Fruit fly (Drosophila melanogaster) whole organism, embryonic: ENCODE results near the gene eIF4H2.

Source experiments
- Blimp-1 ChIP-seq: fragments of 200-800 bp; sonication (Bioruptor generic); optimal IDR thresholded peaks from 3 replicates; lab custom pipeline; 2018; ENCODE audit warnings: missing biosample characterization, missing genetic modification characterization, mild to moderate bottlenecking, moderate library complexity, missing genetic modification reagents
- BtbVII ChIP-seq: fragments of 200-800 bp; sonication (Bioruptor generic); optimal IDR thresholded peaks from 3 replicates; lab custom pipeline; 2017; ENCODE audit warnings: missing biosample characterization, mild to moderate bottlenecking, missing genetic modification characterization
- CG10959 ChIP-seq: fragments of 200-800 bp; sonication (Bioruptor generic); IDR thresholded peaks from 2 replicates; pipeline ENCODE4 v1.3.6; 2022; ENCODE audit warnings: missing biosample characterization, missing genetic modification characterization
- CG11504 ChIP-seq: fragments of 200-800 bp; sonication (Bioruptor generic); optimal IDR thresholded peaks from 3 replicates; lab custom pipeline; 2019; ENCODE audit warnings: missing biosample characterization, mild to moderate bottlenecking, missing genetic modification characterization, moderate library complexity
- CG12236 ChIP-seq: fragments of 200-800 bp; sonication (Bioruptor generic); optimal IDR thresholded peaks from 2 replicates; lab custom pipeline; 2016; ENCODE audit warnings: missing biosample characterization, missing genetic modification characterization
- CG17359 ChIP-seq: fragments of 200-800 bp; sonication (Bioruptor generic); optimal IDR thresholded peaks from 3 replicates; lab custom pipeline; 2018; ENCODE audit warnings: missing biosample characterization, mild to moderate bottlenecking, missing genetic modification characterization, moderate library complexity
- CG17361 ChIP-seq: fragments of 200-800 bp; sonication (Bioruptor generic); IDR thresholded peaks from 3 replicates; pipeline ENCODE4 v1.3.6; 2022; ENCODE audit warnings: missing biosample characterization, missing genetic modification characterization
- CG18262 ChIP-seq: fragments of 200-800 bp; optimal IDR thresholded peaks from 3 replicates; lab custom pipeline; 2019; ENCODE audit warnings: missing biosample characterization, mild to moderate bottlenecking, missing genetic modification characterization, moderate library complexity
- CG2199 ChIP-seq: fragments of 200-800 bp; sonication (Bioruptor generic); IDR thresholded peaks from 3 replicates; pipeline ENCODE4 v1.3.6; 2022; ENCODE audit warnings: missing biosample characterization, missing genetic modification characterization
- CG30020 ChIP-seq: fragments of 200-800 bp; optimal IDR thresholded peaks from 2 replicates; lab custom pipeline; 2019; ENCODE audit warnings: missing biosample characterization, mild to moderate bottlenecking, missing genetic modification characterization, moderate library complexity
- CG3281 ChIP-seq: fragments of 200-800 bp; sonication (Bioruptor generic); optimal IDR thresholded peaks from 3 replicates; lab custom pipeline; 2017; ENCODE audit warnings: missing biosample characterization, mild to moderate bottlenecking, missing genetic modification characterization
- CG3995 ChIP-seq: fragments of 200-800 bp; sonication (Bioruptor generic); optimal IDR thresholded peaks from 3 replicates; lab custom pipeline; 2016; ENCODE audit warnings: missing biosample characterization, missing genetic modification characterization
- CG5180 ChIP-seq: fragments of 200-800 bp; sonication (Bioruptor generic); optimal IDR thresholded peaks from 3 replicates; lab custom pipeline; 2017; ENCODE audit warnings: missing biosample characterization, missing genetic modification characterization, mild to moderate bottlenecking, moderate library complexity, missing genetic modification reagents
- CG5953 ChIP-seq: fragments of 200-800 bp; sonication (Bioruptor generic); IDR thresholded peaks from 2 replicates; pipeline ENCODE4 v1.3.6; 2022; ENCODE audit warnings: missing biosample characterization, missing genetic modification characterization
- CG8944 ChIP-seq: fragments of 200-800 bp; sonication (Bioruptor generic); optimal IDR thresholded peaks from 3 replicates; lab custom pipeline; 2016; ENCODE audit warnings: missing biosample characterization, missing genetic modification characterization
- CG9727 ChIP-seq: fragments of 200-800 bp; sonication (Bioruptor generic); optimal IDR thresholded peaks from 3 replicates; lab custom pipeline; 2017; ENCODE audit warnings: missing biosample characterization, mild to moderate bottlenecking, missing genetic modification characterization
- CHES-1-like ChIP-seq: fragments of 200-800 bp; sonication (Bioruptor generic); optimal IDR thresholded peaks from 2 replicates; lab custom pipeline; 2016; ENCODE audit warnings: missing biosample characterization, missing genetic modification characterization
- CTCF ChIP-seq: fragments of 200-800 bp; sonication (Bioruptor generic); optimal IDR thresholded peaks from 2 replicates; lab custom pipeline; 2017; ENCODE audit warnings: missing biosample characterization, mild to moderate bottlenecking, missing genetic modification characterization, moderate library complexity
- D ChIP-seq, 2 experiments: fragments of 200-800 bp in 1 of 2; fragments of >200 bp in 1 of 2; sonication (Bioruptor generic) in 1 of 2; optimal IDR thresholded peaks; 2 replicates in 1 of 2; 3 replicates in 1 of 2; lab custom pipeline; 2017; ENCODE audit warnings: mild to moderate bottlenecking in 1 of 2, missing biosample characterization in 1 of 2, missing genetic modification characterization in 1 of 2, missing genetic modification reagents in 1 of 2
- Dfd ChIP-seq, 2 experiments: fragments of >200 bp; optimal IDR thresholded peaks; 2 replicates each; lab custom pipeline; 2017; ENCODE audit warnings: missing biosample characterization in 2 of 2, missing genetic modification characterization in 2 of 2
- Dref ChIP-seq: fragments of 200-800 bp; sonication (Bioruptor generic); IDR thresholded peaks from 2 replicates; pipeline ENCODE4 v1.3.6; 2022; ENCODE audit warnings: missing biosample characterization, missing genetic modification characterization
- Ets65A ChIP-seq: fragments of 200-800 bp; sonication (Bioruptor generic); peaks from one replicate; lab custom pipeline; 2016; ENCODE audit warnings: missing biosample characterization, missing genetic modification characterization
- Fer1 ChIP-seq: fragments of 200-800 bp; sonication (Bioruptor generic); optimal IDR thresholded peaks from 2 replicates; lab custom pipeline; 2017; ENCODE audit warnings: missing biosample characterization, mild to moderate bottlenecking, missing genetic modification characterization
- MESR4 ChIP-seq: fragments of 200-800 bp; sonication (Bioruptor generic); optimal IDR thresholded peaks from 2 replicates; lab custom pipeline; 2018; ENCODE audit warnings: missing biosample characterization, mild to moderate bottlenecking, missing genetic modification characterization, moderate library complexity
- ase ChIP-seq: fragments of 200-800 bp; sonication (Bioruptor generic); IDR thresholded peaks from 3 replicates; pipeline ENCODE4 v1.3.6; 2022; ENCODE audit warnings: missing biosample characterization, missing genetic modification characterization
- ash1 ChIP-seq: fragments of 200-800 bp; sonication (Bioruptor generic); optimal IDR thresholded peaks from 2 replicates; lab custom pipeline; 2018; ENCODE audit warnings: missing biosample characterization, mild to moderate bottlenecking, missing genetic modification characterization
- bcd ChIP-seq: fragments of 200-800 bp; sonication (Bioruptor generic); optimal IDR thresholded peaks from 2 replicates; lab custom pipeline; 2017; ENCODE audit warnings: missing biosample characterization, mild to moderate bottlenecking, missing genetic modification characterization
- bowl ChIP-seq: fragments of 200-800 bp; sonication (Bioruptor generic); IDR thresholded peaks from 2 replicates; pipeline ENCODE4 v1.3.6; 2022; ENCODE audit warnings: missing biosample characterization, missing genetic modification characterization
- caup ChIP-seq: fragments of 200-800 bp; sonication (Bioruptor generic); optimal IDR thresholded peaks from 3 replicates; lab custom pipeline; 2017; ENCODE audit warnings: missing biosample characterization, mild to moderate bottlenecking, missing genetic modification characterization, moderate library complexity; ENCODE audit not compliant: severe bottlenecking
- ci ChIP-seq: fragments of 200-800 bp; sonication (Bioruptor generic); IDR thresholded peaks from 3 replicates; pipeline ENCODE4 v1.3.6; 2022; ENCODE audit warnings: missing biosample characterization, missing genetic modification characterization
- crol ChIP-seq: fragments of 200-800 bp; sonication (Bioruptor generic); IDR thresholded peaks from 2 replicates; pipeline ENCODE4 v1.3.6; 2022; ENCODE audit warnings: missing biosample characterization, missing genetic modification characterization
- fd96Cb ChIP-seq: fragments of 200-800 bp; sonication (Bioruptor generic); optimal IDR thresholded peaks from 2 replicates; lab custom pipeline; 2018; ENCODE audit warnings: missing biosample characterization, mild to moderate bottlenecking, missing genetic modification characterization, moderate library complexity
- gem ChIP-seq: fragments of 200-800 bp; sonication (Bioruptor generic); optimal IDR thresholded peaks from 2 replicates; lab custom pipeline; 2019; ENCODE audit warnings: missing biosample characterization, mild to moderate bottlenecking, missing genetic modification characterization, moderate library complexity
- ind ChIP-seq: fragments of 200-800 bp; sonication (Bioruptor generic); optimal IDR thresholded peaks from 3 replicates; lab custom pipeline; 2016; ENCODE audit warnings: missing biosample characterization, missing genetic modification characterization
- kni ChIP-seq: fragments of 200-800 bp; sonication (Bioruptor generic); optimal IDR thresholded peaks from 3 replicates; lab custom pipeline; 2017; ENCODE audit warnings: mild to moderate bottlenecking, missing biosample characterization, missing genetic modification reagents, missing genetic modification characterization
- lab ChIP-seq: fragments of 200-800 bp; sonication (Bioruptor generic); optimal IDR thresholded peaks from 3 replicates; lab custom pipeline; 2017; ENCODE audit warnings: missing biosample characterization, missing genetic modification characterization, mild to moderate bottlenecking, moderate library complexity, missing genetic modification reagents
- nerfin-1 ChIP-seq: fragments of 200-800 bp; sonication (Bioruptor generic); optimal IDR thresholded peaks from 3 replicates; lab custom pipeline; 2019; ENCODE audit warnings: missing biosample characterization, mild to moderate bottlenecking, missing genetic modification characterization, moderate library complexity
- phol ChIP-seq: fragments of 200-800 bp; sonication (Bioruptor generic); optimal IDR thresholded peaks from 3 replicates; lab custom pipeline; 2018; ENCODE audit warnings: missing biosample characterization, mild to moderate bottlenecking, missing genetic modification characterization, moderate library complexity
- pros ChIP-seq: fragments of 200-800 bp; sonication (Bioruptor generic); optimal IDR thresholded peaks from 3 replicates; lab custom pipeline; 2019; ENCODE audit warnings: missing biosample characterization, mild to moderate bottlenecking, missing genetic modification characterization, moderate library complexity
- pzg ChIP-seq: fragments of 200-800 bp; sonication (Bioruptor generic); optimal IDR thresholded peaks from 3 replicates; lab custom pipeline; 2018; ENCODE audit warnings: missing biosample characterization, mild to moderate bottlenecking, missing genetic modification characterization, moderate library complexity
- sens ChIP-seq: fragments of 200-800 bp; sonication (Bioruptor generic); peaks from one replicate; lab custom pipeline; 2016; ENCODE audit warnings: missing biosample characterization, missing genetic modification characterization
- sr ChIP-seq: fragments of 200-800 bp; sonication (Bioruptor generic); IDR thresholded peaks from 3 replicates; pipeline ENCODE4 v1.3.6; 2022; ENCODE audit warnings: missing biosample characterization, missing genetic modification characterization
- stc ChIP-seq: fragments of 200-800 bp; sonication (Bioruptor generic); IDR thresholded peaks from 2 replicates; pipeline ENCODE4 v1.3.6; 2022; ENCODE audit warnings: missing biosample characterization, missing genetic modification characterization
- tap ChIP-seq: fragments of 200-800 bp; optimal IDR thresholded peaks from 3 replicates; lab custom pipeline; 2019; ENCODE audit warnings: missing biosample characterization, mild to moderate bottlenecking, missing genetic modification characterization, moderate library complexity
- toy ChIP-seq: fragments of 200-800 bp; sonication (Bioruptor generic); IDR thresholded peaks from 2 replicates; pipeline ENCODE4 v1.3.6; 2022; ENCODE audit warnings: missing biosample characterization, missing genetic modification characterization
- trem ChIP-seq: fragments of 200-800 bp; optimal IDR thresholded peaks from 3 replicates; lab custom pipeline; 2019; ENCODE audit warnings: missing biosample characterization, mild to moderate bottlenecking, missing genetic modification characterization, moderate library complexity
- vfl ChIP-seq: fragments of 200-800 bp; sonication (Bioruptor generic); optimal IDR thresholded peaks from 2 replicates; lab custom pipeline; 2016; ENCODE audit warnings: missing biosample characterization, missing genetic modification characterization
- z ChIP-seq: fragments of 200-800 bp; sonication (Bioruptor generic); IDR thresholded peaks from 3 replicates; pipeline ENCODE4 v1.3.6; 2022; ENCODE audit warnings: missing biosample characterization, missing genetic modification characterization

eIF4H2 gene

DNA sequence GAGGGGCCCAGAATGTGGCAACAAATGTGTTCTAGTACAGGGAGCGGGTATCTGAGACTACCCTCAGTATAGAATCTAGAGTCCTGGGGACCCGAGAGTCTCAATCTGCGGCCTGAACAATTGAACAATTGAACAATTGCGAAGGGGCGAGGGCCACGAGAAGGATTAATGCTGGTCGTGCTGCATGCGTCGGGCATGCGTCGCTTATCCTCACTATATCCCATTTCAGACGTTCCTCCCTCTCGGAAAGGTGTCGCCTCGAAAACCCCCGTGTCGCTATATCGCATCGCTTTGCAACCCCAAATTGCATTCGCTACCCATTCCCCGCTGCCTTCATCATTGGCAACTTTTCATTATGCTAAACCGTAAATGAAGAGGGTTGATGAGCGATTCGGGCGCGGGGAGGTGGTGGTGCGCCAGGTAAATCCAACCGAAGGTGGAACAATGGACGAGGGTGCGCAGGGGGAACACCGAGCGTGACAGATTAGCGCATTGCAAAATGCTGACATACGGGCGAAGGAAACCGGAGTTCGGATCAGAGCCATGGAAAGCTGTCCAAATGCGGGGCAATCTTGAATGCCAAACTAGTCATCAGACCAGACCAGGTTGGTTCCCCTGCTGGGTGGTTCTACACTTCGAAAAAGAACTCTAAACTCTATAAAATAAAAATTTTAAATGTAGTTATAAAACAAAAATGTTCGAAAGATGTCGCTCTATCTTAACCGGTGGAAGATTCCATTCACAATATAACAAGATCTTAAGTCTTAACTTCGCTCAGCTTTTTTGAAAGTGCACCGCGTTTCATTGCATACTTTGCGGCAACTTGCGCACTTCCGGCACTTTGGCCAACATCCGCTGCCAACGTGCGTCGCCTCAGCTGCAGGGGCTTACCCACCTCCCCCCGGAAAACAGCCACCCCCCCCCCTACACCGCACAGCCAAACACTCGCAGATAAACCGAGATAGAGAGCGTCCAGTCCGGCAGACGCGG, 33.1 kb downstream of the eIF4H2 start (continued):
- TF ChIP-seq toy (no peak), z (GFP tag; lab: Robert Waterston, UW) (0 out of 3 replicates have a peak, but pooled peaks have one; percentile 37), Fer1 (no peak), CG5180 (no peak), CTCF (peak; percentile 39), BtbVII (no peak), Dref (no peak), CG8944 (no peak), CG3995 (no peak), CG17359 (tag; lab: Kevin White, UChicago) (peak; percentile 3), Dfd (GFP tag; optimal IDR thresholded peaks at IDR 0.05; lab: Kevin White, UChicago) (no peak), ci (GFP tag; lab: Robert Waterston, UW) (peak; percentile 62; the same call in 1 of the 3 replicates), nerfin-1 (tag; lab: Kevin White, UChicago) (peak; percentile 8), caup (GFP tag; lab: Kevin White, UChicago) (no peak), CG10959 (GFP tag; lab: Robert Waterston, UW) (no peak), bcd (GFP tag; lab: Kevin White, UChicago) (no peak), lab (peak; percentile 19), bowl (GFP tag; lab: Robert Waterston, UW) (no peak), CG12236 (GFP tag; lab: Kevin White, UChicago) (no peak), ind (no peak), ase (GFP tag; lab: Robert Waterston, UW) (no peak), kni (GFP tag; lab: Kevin White, UChicago) (peak; percentile 40), CG17361 (GFP tag; lab: Robert Waterston, UW) (peak; percentile 35; the same call in 1 of the 3 replicates), sens (GFP tag; lab: Kevin White, UChicago) (peak; percentile 54), CG30020 (tag; lab: Kevin White, UChicago) (no peak), trem (tag; lab: Kevin White, UChicago) (peak; percentile 27), pros (GFP tag; lab: Kevin White, UChicago) (peak; percentile 95), CG5953 (peak; percentile 46; the same call in 1 of the 2 replicates), stc (peak; percentile 23; the same call in 1 of the 2 replicates), fd96Cb (tag; lab: Kevin White, UChicago) (peak; percentile 39), D (optimal IDR thresholded peaks at IDR 0.05; lab: Kevin White, UChicago) (no peak), D (GFP tag; optimal IDR thresholded peaks at IDR 0.05; lab: Kevin White, UChicago) (peak; percentile 44), Blimp-1 (GFP tag; lab: Kevin White, UChicago) (peak; percentile 24), CG18262 (tag; lab: Kevin White, UChicago) (peak; percentile 24), CHES-1-like (no peak), tap (tag; lab: Kevin White, UChicago) (peak; percentile 40), CG11504 (tag; lab: Kevin White, UChicago) (peak; percentile 29), crol (GFP tag; lab: Robert Waterston, UW) (peak; percentile 80), CG3281 (GFP tag; lab: Kevin White, UChicago) (no peak), phol (tag; lab: Kevin White, UChicago) (peak; percentile 15), CG2199 (GFP tag; lab: Robert Waterston, UW) (0 out of 3 replicates have a peak, but pooled peaks have one; percentile 26), pzg (GFP tag; lab: Kevin White, UChicago) (no peak), ash1 (GFP tag; lab: Kevin White, UChicago) (no peak), MESR4 (GFP tag; lab: Kevin White, UChicago) (no peak), sr (GFP tag; lab: Robert Waterston, UW) (no peak), gem (tag; lab: Kevin White, UChicago) (peak; percentile 18), vfl (GFP tag; lab: Kevin White, UChicago) (no peak), CG9727 (GFP tag; lab: Kevin White, UChicago) (peak; percentile 5), Ets65A (GFP tag; lab: Kevin White, UChicago) (peak; percentile 10)
